Fruit fly (Drosophila melanogaster): Measurements from ENCODE around the gene RpL26.

DNA sequence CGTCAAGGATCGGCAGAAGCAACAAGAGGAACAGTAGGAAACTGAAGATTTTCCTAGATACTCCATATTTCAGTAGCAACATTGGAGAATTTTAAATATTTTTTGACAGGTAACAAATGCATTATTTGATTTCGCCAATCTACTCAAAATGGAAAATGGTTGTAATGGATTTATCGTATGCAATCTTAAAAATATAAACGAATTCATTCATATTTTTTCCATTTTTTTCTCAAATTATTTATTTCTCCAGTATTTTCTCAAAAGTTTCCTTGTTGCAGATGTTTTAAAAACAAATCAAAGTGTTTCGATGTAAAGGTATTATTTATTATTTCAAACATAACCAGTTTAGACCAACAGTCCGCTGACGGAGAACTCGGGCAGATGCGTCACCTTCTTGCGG lies 21.5 kb downstream of the RpL26 start, which contains the start of gene CG18223:
- TF ChIP-seq Hr96 (GFP tag; optimal IDR thresholded peaks at IDR 0.05) (no peak), cic (GFP tag; optimal IDR thresholded peaks at IDR 0.05) (no peak), Clk (GFP tag; optimal IDR thresholded peaks at IDR 0.05) (no peak)

All from whole organism, adult.